Fruit fly (Drosophila melanogaster) whole organism, prepupa: ENCODE data around the gene CG13733.
A peak's percentile ranks its signal among the peaks of the same experiment; 100 is the strongest.

Experiments
- Blimp-1 ChIP-seq: fragments of 200-800 bp; sonication (Bioruptor generic); optimal IDR thresholded peaks from 3 replicates; lab custom pipeline; 2017; ENCODE audit warnings: missing biosample characterization, missing genetic modification characterization, mild to moderate bottlenecking, moderate library complexity, missing genetic modification reagents
- CG11294 ChIP-seq: fragments of 200-800 bp; sonication (Bioruptor generic); IDR thresholded peaks from 2 replicates; pipeline ENCODE4 v1.3.6; 2022; ENCODE audit warnings: missing biosample characterization, missing genetic modification characterization
- CG11762 ChIP-seq: fragments of 200-800 bp; sonication (Bioruptor generic); optimal IDR thresholded peaks from 3 replicates; lab custom pipeline; 2016; ENCODE audit warnings: missing biosample characterization, missing genetic modification characterization; ENCODE audit not compliant: insufficient read depth
- CG11902 ChIP-seq: fragments of 200-800 bp; sonication (Bioruptor generic); optimal IDR thresholded peaks from 3 replicates; lab custom pipeline; 2016; ENCODE audit warnings: missing biosample characterization, missing genetic modification characterization
- CG15336 ChIP-seq: fragments of 200-800 bp; sonication (Bioruptor generic); IDR thresholded peaks from 2 replicates; pipeline ENCODE4 v1.3.6; 2022; ENCODE audit warnings: missing biosample characterization, missing genetic modification characterization
- CG1621 ChIP-seq: fragments of 200-800 bp; sonication (Bioruptor generic); optimal IDR thresholded peaks from 3 replicates; lab custom pipeline; 2018; ENCODE audit warnings: missing biosample characterization, mild to moderate bottlenecking, missing genetic modification characterization
- CG16779 ChIP-seq: fragments of 200-800 bp; sonication (Bioruptor generic); optimal IDR thresholded peaks from 3 replicates; lab custom pipeline; 2017; ENCODE audit warnings: missing biosample characterization, mild to moderate bottlenecking, missing genetic modification characterization
- CG3032 ChIP-seq: fragments of 200-800 bp; optimal IDR thresholded peaks from 2 replicates; lab custom pipeline; 2019; ENCODE audit warnings: missing biosample characterization, mild to moderate bottlenecking, missing genetic modification characterization, moderate library complexity
- CG31627 ChIP-seq: fragments of 200-800 bp; sonication (Bioruptor generic); optimal IDR thresholded peaks from 3 replicates; lab custom pipeline; 2016; ENCODE audit warnings: missing biosample characterization, missing genetic modification characterization
- CG32006 ChIP-seq: fragments of 200-800 bp; sonication (Bioruptor generic); optimal IDR thresholded peaks from 3 replicates; lab custom pipeline; 2017; ENCODE audit warnings: missing biosample characterization, mild to moderate bottlenecking, missing genetic modification characterization
- CG34406 ChIP-seq: fragments of 200-800 bp; sonication (Bioruptor generic); optimal IDR thresholded peaks from 3 replicates; lab custom pipeline; 2016; ENCODE audit warnings: missing biosample characterization, missing genetic modification characterization
- CG3919 ChIP-seq: fragments of 200-800 bp; sonication (Bioruptor generic); optimal IDR thresholded peaks from 3 replicates; lab custom pipeline; 2016; ENCODE audit warnings: missing biosample characterization, missing genetic modification characterization
- CG4318 ChIP-seq: fragments of 200-800 bp; sonication (Bioruptor generic); optimal IDR thresholded peaks from 3 replicates; lab custom pipeline; 2017; ENCODE audit warnings: missing biosample characterization, mild to moderate bottlenecking, missing genetic modification characterization
- CG6163 ChIP-seq: fragments of 200-800 bp; sonication (Bioruptor generic); IDR thresholded peaks from 3 replicates; pipeline ENCODE4 v1.3.6; 2022; ENCODE audit warnings: missing biosample characterization, missing genetic modification characterization
- CG6276 ChIP-seq: fragments of 200-800 bp; sonication (Bioruptor generic); optimal IDR thresholded peaks from 2 replicates; lab custom pipeline; 2017; ENCODE audit warnings: missing biosample characterization, mild to moderate bottlenecking, missing genetic modification characterization
- CG6808 ChIP-seq: fragments of 200-800 bp; sonication (Bioruptor generic); optimal IDR thresholded peaks from 3 replicates; lab custom pipeline; 2017; ENCODE audit warnings: missing biosample characterization, missing genetic modification characterization, mild to moderate bottlenecking, moderate library complexity, missing genetic modification reagents
- CG6854 ChIP-seq: fragments of 200-800 bp; sonication (Bioruptor generic); optimal IDR thresholded peaks from 2 replicates; lab custom pipeline; 2017; ENCODE audit warnings: missing biosample characterization, mild to moderate bottlenecking, missing genetic modification characterization
- CG8119 ChIP-seq: fragments of 200-800 bp; sonication (Bioruptor generic); IDR thresholded peaks from 3 replicates; pipeline ENCODE4 v1.3.6; 2022; ENCODE audit warnings: missing biosample characterization, missing genetic modification characterization
- CG8319 ChIP-seq: fragments of 200-800 bp; sonication (Bioruptor generic); optimal IDR thresholded peaks from 3 replicates; lab custom pipeline; 2016; ENCODE audit warnings: missing biosample characterization, missing genetic modification characterization
- CG8632 ChIP-seq: fragments of 200-800 bp; sonication (Bioruptor generic); optimal IDR thresholded peaks from 3 replicates; lab custom pipeline; 2016; ENCODE audit warnings: missing biosample characterization, missing genetic modification characterization
- CG9139 ChIP-seq: fragments of 200-800 bp; sonication (Bioruptor generic); optimal IDR thresholded peaks from 3 replicates; lab custom pipeline; 2017; ENCODE audit warnings: missing biosample characterization, mild to moderate bottlenecking, missing genetic modification characterization
- Eip78C ChIP-seq: fragments of 200-800 bp; sonication (Bioruptor generic); peaks from one replicate; lab custom pipeline; 2016; ENCODE audit warnings: missing biosample characterization, missing genetic modification characterization
- Eip93F ChIP-seq: fragments of 200-800 bp; sonication (Bioruptor generic); optimal IDR thresholded peaks from 2 replicates; lab custom pipeline; 2016; ENCODE audit warnings: missing biosample characterization, mild to moderate bottlenecking, missing genetic modification characterization
- Ets21C ChIP-seq: fragments of 200-800 bp; sonication (Bioruptor generic); optimal IDR thresholded peaks from 3 replicates; lab custom pipeline; 2016; ENCODE audit warnings: missing biosample characterization, missing genetic modification characterization
- Ets96B ChIP-seq: fragments of 200-800 bp; optimal IDR thresholded peaks from 2 replicates; lab custom pipeline; 2019; ENCODE audit warnings: missing biosample characterization, mild to moderate bottlenecking, missing genetic modification characterization, moderate library complexity
- Hr38 ChIP-seq: sonication (Bioruptor generic); optimal IDR thresholded peaks from 2 replicates; lab custom pipeline; 2016; ENCODE audit warnings: missing biosample characterization, missing genetic modification characterization
- Hr4 ChIP-seq: fragments of 200-800 bp; sonication (Bioruptor generic); optimal IDR thresholded peaks from 3 replicates; lab custom pipeline; 2016; ENCODE audit warnings: missing biosample characterization, missing genetic modification characterization
- Lpt ChIP-seq: fragments of 200-800 bp; sonication (Bioruptor generic); optimal IDR thresholded peaks from 3 replicates; lab custom pipeline; 2016; ENCODE audit warnings: missing biosample characterization, missing genetic modification characterization
- Met ChIP-seq: fragments of 200-800 bp; sonication (Bioruptor generic); optimal IDR thresholded peaks from 3 replicates; lab custom pipeline; 2016; ENCODE audit warnings: missing biosample characterization, missing genetic modification characterization
- OdsH ChIP-seq: fragments of 200-800 bp; sonication (Bioruptor generic); optimal IDR thresholded peaks from 3 replicates; lab custom pipeline; 2016; ENCODE audit warnings: missing biosample characterization, missing genetic modification characterization
- Sox14 ChIP-seq: fragments of 200-800 bp; sonication (Bioruptor generic); optimal IDR thresholded peaks from 3 replicates; lab custom pipeline; 2016; ENCODE audit warnings: missing biosample characterization, missing genetic modification characterization
- dac ChIP-seq: fragments of 200-800 bp; sonication (Bioruptor generic); optimal IDR thresholded peaks from 2 replicates; lab custom pipeline; 2017; ENCODE audit warnings: missing biosample characterization, mild to moderate bottlenecking, missing genetic modification characterization
- dsx ChIP-seq: fragments of 200-800 bp; optimal IDR thresholded peaks from 3 replicates; lab custom pipeline; 2019; ENCODE audit warnings: missing biosample characterization, mild to moderate bottlenecking, missing genetic modification characterization, moderate library complexity; ENCODE audit not compliant: poor library complexity, severe bottlenecking
- eg ChIP-seq: fragments of 200-800 bp; sonication (Bioruptor generic); IDR thresholded peaks from 3 replicates; pipeline ENCODE4 v1.3.6; 2022; ENCODE audit warnings: missing biosample characterization, missing genetic modification characterization
- esn ChIP-seq: fragments of 200-800 bp; sonication (Bioruptor generic); optimal IDR thresholded peaks from 2 replicates; lab custom pipeline; 2016; ENCODE audit warnings: missing biosample characterization, mild to moderate bottlenecking, missing genetic modification characterization, moderate library complexity
- fd59A ChIP-seq: fragments of 200-800 bp; sonication (Bioruptor generic); optimal IDR thresholded peaks from 2 replicates; lab custom pipeline; 2017; ENCODE audit warnings: missing biosample characterization, mild to moderate bottlenecking, missing genetic modification characterization, missing genetic modification reagents
- fkh ChIP-seq: fragments of 200-800 bp; sonication (Bioruptor generic); optimal IDR thresholded peaks from 3 replicates; lab custom pipeline; 2017; ENCODE audit warnings: missing biosample characterization, mild to moderate bottlenecking, missing genetic modification characterization, moderate library complexity
- net ChIP-seq: fragments of 200-800 bp; sonication (Bioruptor generic); optimal IDR thresholded peaks from 3 replicates; lab custom pipeline; 2016; ENCODE audit warnings: missing biosample characterization, missing genetic modification characterization
- salr ChIP-seq, 2 experiments: fragments of 200-800 bp; sonication (Bioruptor generic); optimal IDR thresholded peaks; 3 replicates each; lab custom pipeline; 2016 to 2018; ENCODE audit warnings: missing biosample characterization in 2 of 2, missing genetic modification characterization in 2 of 2, mild to moderate bottlenecking in 1 of 2

CG13733 gene

dm6 chr3L:17498952-17499710, 20.4 kb upstream of the CG13733 start (continued):
- no peak for TF ChIP-seq Blimp-1
- TF ChIP-seq Eip93F (GFP tag; lab: Kevin White, UChicago): no peak
- TF ChIP-seq Eip78C (GFP tag; lab: Kevin White, UChicago): peak; percentile 30
- no peak for TF ChIP-seq CG3032 (tag; lab: Kevin White, UChicago)
- no peak for TF ChIP-seq CG8319 (GFP tag; lab: Kevin White, UChicago)
- no peak for TF ChIP-seq Ets21C (GFP tag; lab: Kevin White, UChicago)
- TF ChIP-seq esn (GFP tag; lab: Kevin White, UChicago): no peak
- peak; percentile 58 for TF ChIP-seq CG15336
- TF ChIP-seq CG8632 (GFP tag; lab: Kevin White, UChicago): no peak
- no peak for TF ChIP-seq Hr38 (GFP tag; lab: Kevin White, UChicago)
- TF ChIP-seq CG11294: no peak
- peak; percentile 47 for TF ChIP-seq CG32006 (GFP tag; lab: Kevin White, UChicago)
- TF ChIP-seq CG6276 (GFP tag; lab: Kevin White, UChicago): no peak
- TF ChIP-seq CG4318 (GFP tag; lab: Kevin White, UChicago): no peak
- TF ChIP-seq Lpt (GFP tag; lab: Kevin White, UChicago): peak; percentile 6
- TF ChIP-seq eg (GFP tag; lab: Robert Waterston, UW): no peak; the same call in 2 of the 3 replicates
- TF ChIP-seq CG6808: no peak
- peak; percentile 35 for TF ChIP-seq OdsH (GFP tag; lab: Kevin White, UChicago)
- no peak for TF ChIP-seq dsx (GFP tag; lab: Kevin White, UChicago)
- TF ChIP-seq fkh (GFP tag; lab: Kevin White, UChicago): no peak
- no peak for TF ChIP-seq CG16779 (tag; lab: Kevin White, UChicago)
- no peak for TF ChIP-seq Met (GFP tag; lab: Kevin White, UChicago)

- TF ChIP-seq CG3919 (GFP tag; lab: Kevin White, UChicago) (peak; percentile 11), CG8119 (GFP tag; lab: Robert Waterston, UW) (peak; percentile 56; the same call in 2 of the 3 replicates), CG11902 (GFP tag; lab: Kevin White, UChicago) (no peak), Sox14 (GFP tag; lab: Kevin White, UChicago) (no peak), Eip78C (GFP tag; lab: Kevin White, UChicago) (peak; percentile 26), fkh (GFP tag; lab: Kevin White, UChicago) (no peak), CG1621 (no peak), dsx (GFP tag; lab: Kevin White, UChicago) (no peak), CG15336 (peak; percentile 60), CG6163 (GFP tag; lab: Robert Waterston, UW) (peak; percentile 44; the same call in 1 of the 3 replicates), fd59A (no peak), CG6276 (GFP tag; lab: Kevin White, UChicago) (peak; percentile 36), Hr38 (GFP tag; lab: Kevin White, UChicago) (no peak), CG4318 (GFP tag; lab: Kevin White, UChicago) (peak; percentile 24), CG31627 (no peak), CG32006 (GFP tag; lab: Kevin White, UChicago) (peak; percentile 69), esn (GFP tag; lab: Kevin White, UChicago) (no peak), Ets21C (GFP tag; lab: Kevin White, UChicago) (no peak), CG9139 (GFP tag; lab: Kevin White, UChicago) (no peak), OdsH (GFP tag; lab: Kevin White, UChicago) (peak; percentile 8), dac (GFP tag; lab: Kevin White, UChicago) (peak; percentile 10), net (GFP tag; lab: Kevin White, UChicago) (peak; percentile 3), salr (GFP tag; optimal IDR thresholded peaks at IDR 0.05; lab: Kevin White, UChicago) (no peak), eg (GFP tag; lab: Robert Waterston, UW) (peak; percentile 49; the same call in 1 of the 3 replicates), Hr4 (GFP tag; lab: Kevin White, UChicago) (peak; percentile 65), CG34406 (no peak), Ets96B (tag; lab: Kevin White, UChicago) (no peak), CG11762 (GFP tag; lab: Kevin White, UChicago) (no peak), CG6854 (GFP tag; lab: Kevin White, UChicago) (no peak)
These were observed 19.2 kb upstream of the CG13733 start for dm6 chr3L:17497969-17498368.
